Worm (Caenorhabditis elegans) whole organism, L4/young adult: ENCODE measurements around the gene fbxa-76.

ENCODE experiments used
- W03F9.2 ChIP-seq: fragments of 150-350 bp; optimal IDR thresholded peaks from 2 replicates; lab custom pipeline; 2014; ENCODE audit warnings: missing biosample characterization, missing genetic modification characterization
- him-1 ChIP-seq: sonication (generic microtip); optimal IDR thresholded peaks from 2 replicates; lab custom pipeline; 2016; ENCODE audit warnings: missing genotype, missing genetic modification reagents, missing genetic modification characterization, missing compliant biosample characterization

DNA sequence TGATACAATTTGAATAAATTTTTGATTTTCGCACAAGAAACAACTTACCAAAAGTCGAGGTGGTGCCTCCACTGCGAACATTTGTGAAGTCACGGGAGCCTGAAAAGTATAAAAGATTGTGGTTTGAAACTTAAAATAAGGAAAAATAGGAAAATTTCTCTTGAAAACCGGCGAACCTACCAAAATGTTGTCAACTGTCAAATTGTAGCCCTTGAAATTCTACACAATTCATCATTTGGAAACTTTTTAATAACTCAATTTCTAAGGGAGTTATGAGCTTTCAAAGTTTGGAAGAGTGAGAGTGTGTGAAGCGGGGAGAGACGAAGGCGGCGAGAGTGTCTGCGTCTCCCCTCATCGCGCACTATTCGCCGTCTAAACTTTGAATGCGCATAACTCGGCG lies 18.8 kb downstream of the fbxa-76 start, which contains the start of gene pes-4:
- no peak for TF ChIP-seq him-1 (tag; lab: Kevin White, UChicago)
- no peak for TF ChIP-seq W03F9.2
